Worm (Caenorhabditis elegans): ENCODE measurements around the gene syg-2.

syg-2 gene

ce11 chrX:14708176-14708642, 53.4 kb downstream of the syg-2 start (continued):
- peak in 1 of 2 experiments; percentile 70 for TF ChIP-seq unc-62 (GFP tag; optimal IDR thresholded peaks at IDR 0.05 in 1 of 2)
- TF ChIP-seq unc-62 (tag; optimal IDR thresholded peaks at IDR 0.05) = peak; percentile 3
- no peak for TF ChIP-seq tag-97 (GFP tag; IDR thresholded peaks at IDR 0.05)
- TF ChIP-seq lin-13 (GFP tag; optimal IDR thresholded peaks at IDR 0.05) = peak; percentile 89
- TF ChIP-seq egl-27 (tag; optimal IDR thresholded peaks at IDR 0.05) = no peak
- peak; percentile 97 for TF ChIP-seq fkh-10 (GFP tag; optimal IDR thresholded peaks at IDR 0.05)
- no peak for TF ChIP-seq mdt-29 (GFP tag; IDR thresholded peaks at IDR 0.05)
- TF ChIP-seq ces-1 (GFP tag; optimal IDR thresholded peaks at IDR 0.05) = no peak
- TF ChIP-seq attf-4 (tag; optimal IDR thresholded peaks at IDR 0.05) = no peak
- 0 out of 2 replicates have a peak, but pooled peaks have one; percentile 30 for TF ChIP-seq php-3 (GFP tag; IDR thresholded peaks at IDR 0.05)
- peak; percentile 69 for TF ChIP-seq spr-3 (GFP tag; optimal IDR thresholded peaks at IDR 0.05)
- 0 out of 2 replicates have a peak, but pooled peaks have one; percentile 46 for TF ChIP-seq nhr-42 (GFP tag; IDR thresholded peaks at IDR 0.05)
- peak; percentile 85 for TF ChIP-seq nhr-28 (tag; optimal IDR thresholded peaks at IDR 0.05)
- peak; percentile 83 for TF ChIP-seq jun-1 (tag; optimal IDR thresholded peaks at IDR 0.05)
- TF ChIP-seq daf-12 (tag; optimal IDR thresholded peaks at IDR 0.05) = no peak
- TF ChIP-seq ceh-62 (tag; optimal IDR thresholded peaks at IDR 0.05) = no peak
- no peak for TF ChIP-seq D1046.2 (GFP tag; IDR thresholded peaks at IDR 0.05)
- TF ChIP-seq lim-7 (GFP tag; IDR thresholded peaks at IDR 0.05) = no peak
- peak; percentile 82 for TF ChIP-seq gei-8 (GFP tag; optimal IDR thresholded peaks at IDR 0.05)
- no peak for TF ChIP-seq F26F4.8 (GFP tag; conservative IDR thresholded peaks at IDR 0.05)
- peak; percentile 73 to 88 for TF ChIP-seq lsy-2 (tag; optimal IDR thresholded peaks at IDR 0.05)
- peak; percentile 95 for TF ChIP-seq egl-43 (GFP tag; IDR thresholded peaks at IDR 0.05)
- TF ChIP-seq lin-1 (GFP tag; IDR thresholded peaks at IDR 0.05) = 0 out of 2 replicates have a peak, but pooled peaks have one; percentile 52
- peak; percentile 84 for TF ChIP-seq spr-1 (tag; optimal IDR thresholded peaks at IDR 0.05)
- TF ChIP-seq zfp-3 (GFP tag; conservative IDR thresholded peaks at IDR 0.05) = no peak
- no peak for TF ChIP-seq zip-11 (GFP tag; IDR thresholded peaks at IDR 0.05)
- TF ChIP-seq lir-3 (tag; optimal IDR thresholded peaks at IDR 0.05) = peak; percentile 21
- no peak for TF ChIP-seq daf-8 (GFP tag; IDR thresholded peaks at IDR 0.05)
- peak; percentile 95 for TF ChIP-seq hmg-1.1 (GFP tag; IDR thresholded peaks at IDR 0.05)
- peak; percentile 41 for TF ChIP-seq ceh-32 (tag; optimal IDR thresholded peaks at IDR 0.05; ENCODE audit: poor library complexity)
- no peak for TF ChIP-seq Y105C5A.15 (GFP tag; IDR thresholded peaks at IDR 0.05)
- no peak for TF ChIP-seq ztf-7 (tag; optimal IDR thresholded peaks at IDR 0.05)
- TF ChIP-seq lin-39 (tag; optimal IDR thresholded peaks at IDR 0.05) = no peak
- TF ChIP-seq unc-130 (GFP tag; optimal IDR thresholded peaks at IDR 0.05) = no peak
- TF ChIP-seq ZK546.5 (tag; optimal IDR thresholded peaks at IDR 0.05) = no peak
- TF ChIP-seq mes-2 (tag; optimal IDR thresholded peaks at IDR 0.05; ENCODE audit: poor library complexity, severe bottlenecking) = peak; percentile 76
- TF ChIP-seq zag-1 (tag; optimal IDR thresholded peaks at IDR 0.05) = peak; percentile 49
- no peak for TF ChIP-seq F44E2.7 (GFP tag; IDR thresholded peaks at IDR 0.05)
- TF ChIP-seq nhr-11 (tag; optimal IDR thresholded peaks at IDR 0.05) = peak; percentile 92
- 0 out of 2 replicates have a peak, but pooled peaks have one; percentile 65 for TF ChIP-seq dmd-9 (GFP tag; IDR thresholded peaks at IDR 0.05)
- TF ChIP-seq nhr-77 (tag; optimal IDR thresholded peaks at IDR 0.05) = peak; percentile 76
- TF ChIP-seq lin-15B (tag; optimal IDR thresholded peaks at IDR 0.05) = no peak
- TF ChIP-seq ZK337.2 (GFP tag; IDR thresholded peaks at IDR 0.05) = 0 out of 2 replicates have a peak, but pooled peaks have one; percentile 44
- peak; percentile 90 for TF ChIP-seq nhr-6 (tag; optimal IDR thresholded peaks at IDR 0.05)
- peak; percentile 45 for TF ChIP-seq nhr-237 (tag; optimal IDR thresholded peaks at IDR 0.05)
- peak; percentile 72 for TF ChIP-seq nhr-10 (tag; optimal IDR thresholded peaks at IDR 0.05)
- TF ChIP-seq R02D3.7 (tag; optimal IDR thresholded peaks at IDR 0.05) = no peak
- no peak for TF ChIP-seq sdz-12 (GFP tag; optimal IDR thresholded peaks at IDR 0.05)
- TF ChIP-seq F37D6.2 (tag; optimal IDR thresholded peaks at IDR 0.05) = peak; percentile 92
- peak; percentile 90 for TF ChIP-seq T26A8.4 (GFP tag; IDR thresholded peaks at IDR 0.05)
- TF ChIP-seq hlh-30 (tag; optimal IDR thresholded peaks at IDR 0.05; ENCODE audit: insufficient read depth) = peak; percentile 89
- peak; percentile 86 for TF ChIP-seq dmd-6 (GFP tag; IDR thresholded peaks at IDR 0.05)

Measured in whole organism, L4 larva.